Worm (Caenorhabditis elegans) whole organism, midembryonic: ENCODE measurements around the gene F22B7.9.

Source experiments
- cog-1 ChIP-seq: sonication (generic microtip); optimal IDR thresholded peaks from 2 replicates; lab custom pipeline; 2016; ENCODE audit warnings: missing genetic modification characterization, missing compliant biosample characterization
- flt-1 ChIP-seq: fragments of 200-800 bp; sonication (Bioruptor generic); IDR thresholded peaks from 2 replicates; pipeline ENCODE4 v1.3.6; 2022; ENCODE audit warnings: missing genetic modification characterization, missing compliant biosample characterization
- klf-2 ChIP-seq: fragments of 200-800 bp; sonication (Bioruptor generic); conservative IDR thresholded peaks from 2 replicates; pipeline ENCODE4 v1.3.6; 2022; ENCODE audit warnings: missing genetic modification reagents, missing genetic modification characterization, missing compliant biosample characterization
- med-1 ChIP-seq: sonication (generic microtip); optimal IDR thresholded peaks from 2 replicates; lab custom pipeline; 2017; ENCODE audit warnings: missing genetic modification characterization, mild to moderate bottlenecking, missing compliant biosample characterization, antibody characterized with exemption, missing genetic modification reagents; ENCODE audit not compliant: insufficient read depth
- ref-1 ChIP-seq: fragments of 200-800 bp; sonication (Bioruptor generic); conservative IDR thresholded peaks from 2 replicates; pipeline ENCODE4 v1.3.6; 2022; ENCODE audit warnings: missing genetic modification reagents, missing genetic modification characterization, missing compliant biosample characterization
- ztf-23 ChIP-seq: fragments of 200-800 bp; sonication (Bioruptor generic); IDR thresholded peaks from 2 replicates; pipeline ENCODE4 v1.3.6; 2022; ENCODE audit warnings: missing genetic modification reagents, missing genetic modification characterization, missing compliant biosample characterization
- ztf-29 ChIP-seq: fragments of 200-800 bp; sonication (Bioruptor generic); IDR thresholded peaks from 2 replicates; pipeline ENCODE4 v1.3.6; 2022; ENCODE audit warnings: missing genetic modification reagents, missing genetic modification characterization, missing compliant biosample characterization

DNA sequence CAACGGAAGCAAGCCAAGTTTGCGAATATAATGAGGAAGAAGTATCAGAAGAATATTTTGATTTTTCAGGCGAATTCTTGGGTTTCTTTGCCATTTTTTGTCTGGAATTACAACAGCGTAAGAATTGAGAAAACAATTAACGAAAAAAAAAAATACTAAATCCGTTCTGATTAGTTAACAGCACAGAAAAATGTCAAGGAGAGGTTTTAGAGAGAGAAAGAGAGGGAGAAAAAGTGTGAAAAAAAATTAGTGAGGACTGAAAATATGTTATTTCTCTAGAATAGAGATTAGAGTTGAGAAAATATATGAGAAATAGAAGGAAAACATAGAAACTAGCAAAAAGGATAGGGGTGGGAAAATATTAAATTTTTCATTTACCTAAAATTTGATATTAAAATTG is 13.7 kb upstream of the F22B7.9 start, which contains the start of gene dpy-19:
- no peak for TF ChIP-seq cog-1 (tag; lab: Kevin White, UChicago)
- TF ChIP-seq ref-1 = no peak
- TF ChIP-seq flt-1 (GFP tag; lab: Robert Waterston, UW) = no peak
- TF ChIP-seq med-1 (GFP tag; lab: Kevin White, UChicago) = no peak
- TF ChIP-seq ztf-29 = no peak
- no peak for TF ChIP-seq ztf-23 (GFP tag; lab: Robert Waterston, UW)
- TF ChIP-seq klf-2 (GFP tag; lab: Robert Waterston, UW) = no peak
